Worm (Caenorhabditis elegans): ENCODE measurements around the gene grl-1.

ce11 chrV:5582860-5583259 lies 49.2 kb upstream of the grl-1 start:
- TF ChIP-seq snpc-1.1 (tag; optimal IDR thresholded peaks at IDR 0.05; ENCODE audit: insufficient read depth), result no peak
- no peak for TF ChIP-seq ets-4 (GFP tag; optimal IDR thresholded peaks at IDR 0.05)
- no peak for TF ChIP-seq aptf-2 (GFP tag; conservative IDR thresholded peaks at IDR 0.05)
- TF ChIP-seq F55B11.4 (tag; optimal IDR thresholded peaks at IDR 0.05; ENCODE audit: borderline replicate concordance, insufficient read depth), result no peak
- TF ChIP-seq mes-4 (tag; optimal IDR thresholded peaks at IDR 0.05), result no peak
- TF ChIP-seq hrde-1 (tag; optimal IDR thresholded peaks at IDR 0.05; ENCODE audit: borderline replicate concordance), result no peak
- TF ChIP-seq Y67H2A.10 (GFP tag; conservative IDR thresholded peaks at IDR 0.05), result no peak
- TF ChIP-seq bed-2 (GFP tag; IDR thresholded peaks at IDR 0.05), result no peak
- no peak for TF ChIP-seq ama-1 (optimal IDR thresholded peaks at IDR 0.05)
- no peak for TF ChIP-seq ama-1 (GFP tag; optimal IDR thresholded peaks at IDR 0.05)
- TF ChIP-seq F57C9.4 (tag; optimal IDR thresholded peaks at IDR 0.05), result no peak
- TF ChIP-seq xnd-1 (tag; optimal IDR thresholded peaks at IDR 0.05), result no peak
- TF ChIP-seq snpc-1.3 (tag; optimal IDR thresholded peaks at IDR 0.05; ENCODE audit: insufficient read depth), result no peak

All from whole organism, young adult.